Fruit fly (Drosophila melanogaster) whole organism, embryonic: ENCODE data around the gene CG8460.

Experiments
- Adf1 ChIP-seq: fragments of 200-800 bp; sonication (Bioruptor generic); IDR thresholded peaks from 2 replicates; pipeline ENCODE4 v1.3.6; 2022; ENCODE audit warnings: missing biosample characterization, missing genetic modification characterization
- Antp ChIP-seq: fragments of 200-800 bp; sonication (Bioruptor generic); optimal IDR thresholded peaks from 3 replicates; lab custom pipeline; 2016; ENCODE audit warnings: missing biosample characterization, missing genetic modification characterization
- Atf-2 ChIP-seq: fragments of 200-800 bp; sonication (Bioruptor generic); optimal IDR thresholded peaks from 2 replicates; lab custom pipeline; 2016; ENCODE audit warnings: missing biosample characterization, missing genetic modification characterization
- Awh ChIP-seq: fragments of 200-800 bp; sonication (Bioruptor generic); IDR thresholded peaks from 2 replicates; pipeline ENCODE4, ENCODE4 v1.3.6; 2022; ENCODE audit warnings: missing biosample characterization, missing genetic modification characterization
- B-H1 ChIP-seq: fragments of 200-800 bp; sonication (Bioruptor generic); IDR thresholded peaks from 3 replicates; pipeline ENCODE4 v1.3.6; 2022; ENCODE audit warnings: missing biosample characterization, missing genetic modification characterization
- CG10366 ChIP-seq: fragments of 200-800 bp; sonication (Bioruptor generic); IDR thresholded peaks from 2 replicates; pipeline ENCODE4 v1.3.6; 2022; ENCODE audit warnings: missing biosample characterization, missing genetic modification characterization
- CG10654 ChIP-seq: fragments of 200-800 bp; sonication (Bioruptor generic); optimal IDR thresholded peaks from 2 replicates; lab custom pipeline; 2016; ENCODE audit warnings: missing biosample characterization, missing genetic modification characterization
- CG10979 ChIP-seq: fragments of 200-800 bp; sonication (Bioruptor generic); optimal IDR thresholded peaks from 2 replicates; lab custom pipeline; 2018; ENCODE audit warnings: missing biosample characterization, mild to moderate bottlenecking, missing genetic modification characterization, moderate library complexity
- CG12299 ChIP-seq: fragments of 200-800 bp; sonication (Bioruptor generic); optimal IDR thresholded peaks from 2 replicates; lab custom pipeline; 2018; ENCODE audit warnings: missing biosample characterization, mild to moderate bottlenecking, missing genetic modification characterization
- CG12659 ChIP-seq: fragments of 200-800 bp; sonication (Bioruptor generic); optimal IDR thresholded peaks from 3 replicates; lab custom pipeline; 2017; ENCODE audit warnings: mild to moderate bottlenecking, missing biosample characterization, missing genetic modification reagents, missing genetic modification characterization
- CG13296 ChIP-seq: fragments of 200-800 bp; sonication (Bioruptor generic); optimal IDR thresholded peaks from 3 replicates; lab custom pipeline; 2018; ENCODE audit warnings: missing biosample characterization, mild to moderate bottlenecking, missing genetic modification characterization
- CG15696 ChIP-seq: fragments of 200-800 bp; sonication (Bioruptor generic); optimal IDR thresholded peaks from 2 replicates; lab custom pipeline; 2019; ENCODE audit warnings: missing biosample characterization, mild to moderate bottlenecking, missing genetic modification characterization, moderate library complexity
- CG1647 ChIP-seq: fragments of 200-800 bp; sonication (Bioruptor generic); optimal IDR thresholded peaks from 3 replicates; lab custom pipeline; 2016; ENCODE audit warnings: missing biosample characterization, missing genetic modification characterization
- CG17385 ChIP-seq: fragments of 200-800 bp; sonication (Bioruptor generic); optimal IDR thresholded peaks from 3 replicates; lab custom pipeline; 2018; ENCODE audit warnings: missing biosample characterization, mild to moderate bottlenecking, missing genetic modification characterization
- CG17802 ChIP-seq: fragments of 200-800 bp; sonication (Bioruptor generic); optimal IDR thresholded peaks from 2 replicates; lab custom pipeline; 2018; ENCODE audit warnings: missing biosample characterization, mild to moderate bottlenecking, missing genetic modification characterization, moderate library complexity
- CG1792 ChIP-seq: fragments of 200-800 bp; sonication (Bioruptor generic); optimal IDR thresholded peaks from 2 replicates; lab custom pipeline; 2016; ENCODE audit warnings: missing biosample characterization, missing genetic modification characterization
- CG18011 ChIP-seq: fragments of 200-800 bp; sonication (Bioruptor generic); optimal IDR thresholded peaks from 2 replicates; lab custom pipeline; 2017; ENCODE audit warnings: missing biosample characterization, missing genetic modification characterization, mild to moderate bottlenecking, moderate library complexity, missing genotype
- CG31441 ChIP-seq: fragments of 200-800 bp; sonication (Bioruptor generic); IDR thresholded peaks from 2 replicates; pipeline ENCODE4 v1.3.6; 2022; ENCODE audit warnings: missing biosample characterization, missing genetic modification characterization
- CG3407 ChIP-seq: fragments of 200-800 bp; sonication (Bioruptor generic); optimal IDR thresholded peaks from 2 replicates; lab custom pipeline; 2018; ENCODE audit warnings: missing biosample characterization, mild to moderate bottlenecking, missing genetic modification characterization
- CG4424 ChIP-seq: fragments of 200-800 bp; sonication (Bioruptor generic); optimal IDR thresholded peaks from 3 replicates; lab custom pipeline; 2016; ENCODE audit warnings: missing biosample characterization, missing genetic modification characterization
- CG4707 ChIP-seq: fragments of 200-800 bp; sonication (Bioruptor generic); optimal IDR thresholded peaks from 2 replicates; lab custom pipeline; 2018; ENCODE audit warnings: missing biosample characterization, mild to moderate bottlenecking, missing genetic modification characterization, moderate library complexity
- CG6683 ChIP-seq: fragments of 200-800 bp; sonication (Bioruptor generic); optimal IDR thresholded peaks from 2 replicates; lab custom pipeline; 2017; ENCODE audit warnings: missing biosample characterization, mild to moderate bottlenecking, missing genetic modification characterization, missing genetic modification reagents
- CG8359 ChIP-seq: fragments of 200-800 bp; sonication (Bioruptor generic); optimal IDR thresholded peaks from 2 replicates; lab custom pipeline; 2017; ENCODE audit warnings: missing biosample characterization, mild to moderate bottlenecking, missing genetic modification characterization, borderline replicate concordance
- CG8388 ChIP-seq: fragments of 200-800 bp; sonication (Bioruptor generic); optimal IDR thresholded peaks from 2 replicates; lab custom pipeline; 2019; ENCODE audit warnings: missing biosample characterization, mild to moderate bottlenecking, missing genetic modification characterization, moderate library complexity
- CG8765 ChIP-seq: fragments of 200-800 bp; sonication (Bioruptor generic); IDR thresholded peaks from 2 replicates; pipeline ENCODE4 v1.3.6; 2022; ENCODE audit warnings: missing biosample characterization, missing genetic modification characterization
- CG8924 ChIP-seq: fragments of 200-800 bp; optimal IDR thresholded peaks from 3 replicates; lab custom pipeline; 2019; ENCODE audit warnings: missing biosample characterization, mild to moderate bottlenecking, missing genetic modification characterization, moderate library complexity
- CG8944 ChIP-seq: fragments of 200-800 bp; sonication (Bioruptor generic); optimal IDR thresholded peaks from 3 replicates; lab custom pipeline; 2016; ENCODE audit warnings: missing biosample characterization, missing genetic modification characterization
- CG9437 ChIP-seq: fragments of 200-800 bp; sonication (Bioruptor generic); optimal IDR thresholded peaks from 2 replicates; lab custom pipeline; 2018; ENCODE audit warnings: missing biosample characterization, mild to moderate bottlenecking, missing genetic modification characterization
- CG9609 ChIP-seq: fragments of 200-800 bp; sonication (Bioruptor generic); optimal IDR thresholded peaks from 3 replicates; lab custom pipeline; 2016; ENCODE audit warnings: missing biosample characterization, missing genetic modification characterization
- CG9876 ChIP-seq: fragments of 200-800 bp; sonication (Bioruptor generic); optimal IDR thresholded peaks from 2 replicates; lab custom pipeline; 2016; ENCODE audit warnings: missing biosample characterization, missing genetic modification characterization
- Dek ChIP-seq: fragments of 200-800 bp; sonication (Bioruptor generic); optimal IDR thresholded peaks from 3 replicates; lab custom pipeline; 2019; ENCODE audit warnings: missing biosample characterization, mild to moderate bottlenecking, missing genetic modification characterization, moderate library complexity
- Eip74EF ChIP-seq, 2 experiments: fragments of 200-800 bp in 1 of 2; fragments of >200 bp in 1 of 2; sonication (Bioruptor generic) in 1 of 2; optimal IDR thresholded peaks; 2 replicates each; lab custom pipeline; 2017 to 2019; ENCODE audit warnings: missing biosample characterization in 2 of 2, missing genetic modification characterization in 2 of 2, mild to moderate bottlenecking in 1 of 2, moderate library complexity in 1 of 2
- Ets97D ChIP-seq: fragments of 200-800 bp; sonication (Bioruptor generic); optimal IDR thresholded peaks from 3 replicates; lab custom pipeline; 2016; ENCODE audit warnings: missing biosample characterization, missing genetic modification characterization
- NK7.1 ChIP-seq: fragments of 200-800 bp; sonication (Bioruptor generic); optimal IDR thresholded peaks from 3 replicates; lab custom pipeline; 2016; ENCODE audit warnings: missing biosample characterization, missing genetic modification characterization
- Nf-YA ChIP-seq: fragments of 200-800 bp; sonication (Bioruptor generic); IDR thresholded peaks from 2 replicates; pipeline ENCODE4 v1.3.6; 2022; ENCODE audit warnings: missing biosample characterization, missing genetic modification characterization
- Six4 ChIP-seq: fragments of 200-800 bp; sonication (Bioruptor generic); optimal IDR thresholded peaks from 2 replicates; lab custom pipeline; 2016; ENCODE audit warnings: missing biosample characterization, missing genetic modification characterization
- Sry-δ ChIP-seq: fragments of 200-800 bp; sonication (Bioruptor generic); optimal IDR thresholded peaks from 2 replicates; lab custom pipeline; 2016; ENCODE audit warnings: missing biosample characterization, missing genetic modification characterization
- TFAM ChIP-seq: fragments of 200-800 bp; sonication (Bioruptor generic); optimal IDR thresholded peaks from 2 replicates; lab custom pipeline; 2017; ENCODE audit warnings: missing biosample characterization, missing genetic modification characterization, inconsistent platforms
- Tbp ChIP-seq: fragments of >200 bp; optimal IDR thresholded peaks from 2 replicates; lab custom pipeline; 2018; ENCODE audit warnings: missing biosample characterization, missing genetic modification characterization
- Vsx1 ChIP-seq: fragments of 200-800 bp; sonication (Bioruptor generic); optimal IDR thresholded peaks from 2 replicates; lab custom pipeline; 2017; ENCODE audit warnings: missing biosample characterization, mild to moderate bottlenecking, missing genetic modification characterization, missing genetic modification reagents
- ac ChIP-seq: fragments of 200-800 bp; sonication (Bioruptor generic); optimal IDR thresholded peaks from 3 replicates; lab custom pipeline; 2017; ENCODE audit warnings: missing biosample characterization, mild to moderate bottlenecking, missing genetic modification characterization
- ap ChIP-seq: fragments of 200-800 bp; sonication (Bioruptor generic); IDR thresholded peaks from 2 replicates; pipeline ENCODE4 v1.3.6; 2022; ENCODE audit warnings: missing biosample characterization, missing genetic modification characterization
- bab2 ChIP-seq: fragments of 200-800 bp; sonication (Bioruptor generic); optimal IDR thresholded peaks from 2 replicates; lab custom pipeline; 2016; ENCODE audit warnings: missing biosample characterization, missing genetic modification characterization
- dan ChIP-seq: fragments of 200-800 bp; sonication (Bioruptor generic); IDR thresholded peaks from 2 replicates; pipeline ENCODE4 v1.3.6; 2022; ENCODE audit warnings: missing biosample characterization, missing genetic modification characterization
- her ChIP-seq: fragments of 200-800 bp; sonication (Bioruptor generic); optimal IDR thresholded peaks from 2 replicates; lab custom pipeline; 2016; ENCODE audit warnings: missing biosample characterization, missing genetic modification characterization
- jumu ChIP-seq: fragments of 200-800 bp; sonication (Bioruptor generic); optimal IDR thresholded peaks from 3 replicates; lab custom pipeline; 2016; ENCODE audit warnings: missing biosample characterization, missing genetic modification characterization
- nerfin-1 ChIP-seq: fragments of 200-800 bp; sonication (Bioruptor generic); optimal IDR thresholded peaks from 3 replicates; lab custom pipeline; 2019; ENCODE audit warnings: missing biosample characterization, mild to moderate bottlenecking, missing genetic modification characterization, moderate library complexity
- oc ChIP-seq: fragments of 200-800 bp; sonication (Bioruptor generic); optimal IDR thresholded peaks from 2 replicates; lab custom pipeline; 2018; ENCODE audit warnings: missing biosample characterization, mild to moderate bottlenecking, missing genetic modification characterization, moderate library complexity
- org-1 ChIP-seq: fragments of 200-800 bp; sonication (Bioruptor generic); optimal IDR thresholded peaks from 2 replicates; lab custom pipeline; 2017; ENCODE audit warnings: missing biosample characterization, missing genetic modification characterization
- peb ChIP-seq: fragments of 200-800 bp; sonication (Bioruptor generic); IDR thresholded peaks from 2 replicates; pipeline ENCODE4 v1.3.6; 2022; ENCODE audit warnings: missing biosample characterization, missing genetic modification characterization
- tx ChIP-seq: fragments of 200-800 bp; sonication (Bioruptor generic); optimal IDR thresholded peaks from 2 replicates; lab custom pipeline; 2016; ENCODE audit warnings: missing biosample characterization, missing genetic modification characterization
- wdn ChIP-seq: fragments of 200-800 bp; sonication (Bioruptor generic); IDR thresholded peaks from 2 replicates; pipeline ENCODE4 v1.3.6; 2022; ENCODE audit warnings: missing biosample characterization, missing genetic modification characterization
- wor ChIP-seq: fragments of 200-800 bp; sonication (Bioruptor generic); IDR thresholded peaks from 2 replicates; pipeline ENCODE4 v1.3.6; 2022; ENCODE audit warnings: missing biosample characterization, missing genetic modification characterization

The CG8460 gene

DNA sequence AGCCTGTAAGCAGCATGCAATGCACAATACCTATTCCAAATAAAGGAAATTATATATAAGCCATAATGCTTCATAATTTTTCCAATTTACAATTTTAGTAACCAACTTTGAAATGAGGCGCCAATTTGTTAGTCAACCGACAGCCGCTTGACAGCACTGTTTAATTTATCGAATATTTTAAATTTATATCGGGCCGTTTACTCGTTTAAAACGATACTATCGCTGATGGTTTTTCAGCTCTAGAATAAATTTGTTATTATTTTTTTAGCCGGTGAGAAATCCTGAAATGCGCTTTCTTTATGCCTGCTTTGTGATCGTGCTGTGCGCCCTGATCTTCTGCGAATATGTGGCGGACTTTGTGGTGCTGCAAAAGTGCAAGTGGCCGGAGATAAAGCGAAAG lies 1.8 kb downstream of the CG8460 start, which contains the start of gene PGAP5 (continued):
- TF ChIP-seq CG1647 (GFP tag; lab: Kevin White, UChicago), result no peak
- TF ChIP-seq CG12299 (tag; lab: Kevin White, UChicago), result no peak
- TF ChIP-seq Tbp (GFP tag; lab: Kevin White, UChicago), result no peak
- no peak for TF ChIP-seq CG15696 (tag; lab: Kevin White, UChicago)
- TF ChIP-seq CG1792 (GFP tag; lab: Kevin White, UChicago), result no peak
- TF ChIP-seq CG18011 (GFP tag; lab: Kevin White, UChicago), result peak; percentile 10
- no peak for TF ChIP-seq Atf-2 (GFP tag; lab: Kevin White, UChicago)
- no peak for TF ChIP-seq wor (GFP tag; lab: Robert Waterston, UW)
- TF ChIP-seq tx (GFP tag; lab: Kevin White, UChicago), result no peak
- no peak for TF ChIP-seq B-H1 (GFP tag; lab: Robert Waterston, UW)
- TF ChIP-seq Nf-YA (GFP tag; lab: Robert Waterston, UW), result no peak
- no peak for TF ChIP-seq CG4707 (GFP tag; lab: Kevin White, UChicago)
- no peak for TF ChIP-seq nerfin-1 (tag; lab: Kevin White, UChicago)
- TF ChIP-seq CG6683 (GFP tag; lab: Kevin White, UChicago), result no peak
- no peak for TF ChIP-seq CG8765 (GFP tag; lab: Robert Waterston, UW)
- no peak for TF ChIP-seq CG8924
- no peak for TF ChIP-seq NK7.1 (GFP tag; lab: Kevin White, UChicago)
- no peak for TF ChIP-seq Vsx1 (GFP tag; lab: Kevin White, UChicago)
- TF ChIP-seq dan (GFP tag; lab: Robert Waterston, UW), result no peak
- no peak for TF ChIP-seq Eip74EF (GFP tag; optimal IDR thresholded peaks at IDR 0.05; lab: Kevin White, UChicago)
- no peak for TF ChIP-seq oc
- TF ChIP-seq CG3407 (GFP tag; lab: Kevin White, UChicago), result no peak
- no peak for TF ChIP-seq CG10366
- peak; percentile 48 for TF ChIP-seq CG12659 (GFP tag; lab: Kevin White, UChicago)
- TF ChIP-seq CG31441 (GFP tag; lab: Robert Waterston, UW), result no peak
- TF ChIP-seq Adf1 (GFP tag; lab: Robert Waterston, UW), result no peak
- TF ChIP-seq CG9876, result no peak
- TF ChIP-seq bab2 (GFP tag; lab: Kevin White, UChicago), result peak; percentile 1
- no peak for TF ChIP-seq CG8388
- no peak for TF ChIP-seq CG9437
- no peak for TF ChIP-seq peb (GFP tag; lab: Robert Waterston, UW)
- TF ChIP-seq CG10654 (GFP tag; lab: Kevin White, UChicago), result no peak
- no peak for TF ChIP-seq ap
- no peak for TF ChIP-seq Dek (tag; lab: Kevin White, UChicago)
- TF ChIP-seq jumu (GFP tag; lab: Kevin White, UChicago), result no peak
- no peak for TF ChIP-seq her
- TF ChIP-seq CG17802 (tag; lab: Kevin White, UChicago), result no peak
- no peak for TF ChIP-seq org-1 (GFP tag; lab: Kevin White, UChicago)
- TF ChIP-seq CG13296 (GFP tag; lab: Kevin White, UChicago), result no peak
- no peak for TF ChIP-seq TFAM (GFP tag; lab: Kevin White, UChicago)
- TF ChIP-seq CG17385 (GFP tag; lab: Kevin White, UChicago), result no peak
- TF ChIP-seq CG4424, result no peak
- peak; percentile 91 for TF ChIP-seq Sry-δ
- TF ChIP-seq CG10979, result no peak
- peak; percentile 60 for TF ChIP-seq Ets97D (GFP tag; lab: Kevin White, UChicago)
- TF ChIP-seq Awh (GFP tag; lab: Robert Waterston, UW), result no peak
- TF ChIP-seq Six4 (GFP tag; lab: Kevin White, UChicago), result no peak
- no peak for TF ChIP-seq CG8944 (GFP tag; lab: Kevin White, UChicago)
- no peak for TF ChIP-seq Antp (GFP tag; lab: Kevin White, UChicago)
- TF ChIP-seq CG9609 (GFP tag; lab: Kevin White, UChicago), result no peak
- TF ChIP-seq wdn, result no peak
- TF ChIP-seq CG8359 (GFP tag; lab: Kevin White, UChicago), result no peak
- no peak for TF ChIP-seq ac (GFP tag; lab: Kevin White, UChicago)
